Worm (Caenorhabditis elegans): Measurements from ENCODE around the gene ZK632.4.

Gene ZK632.4

DNA sequence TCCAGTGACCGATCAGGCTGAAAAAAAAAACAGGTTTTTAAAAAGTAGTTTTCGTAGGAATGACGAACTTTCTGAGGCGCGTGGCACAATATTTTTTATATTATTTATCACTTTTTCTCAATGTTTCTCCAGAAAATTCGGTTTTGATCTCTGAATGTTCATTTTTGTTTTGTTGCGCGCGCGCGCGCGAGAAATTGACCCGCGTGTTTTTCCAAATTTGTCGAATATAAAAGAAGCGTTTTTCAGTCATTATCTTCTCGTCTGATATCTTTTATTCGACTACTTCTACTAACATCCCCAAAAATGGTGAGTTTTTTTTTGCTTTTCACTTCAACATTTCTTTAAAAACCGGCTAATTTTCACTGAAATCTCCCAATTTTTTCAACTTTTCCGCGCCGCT lies 48.4 kb downstream of the ZK632.4 start, which contains the start of gene rmd-1 (continued):
- TF ChIP-seq lag-1 (GFP tag; IDR thresholded peaks at IDR 0.05) = no peak
- no peak for TF ChIP-seq pbrm-1 (GFP tag; IDR thresholded peaks at IDR 0.05)
- TF ChIP-seq bed-1 (GFP tag; IDR thresholded peaks at IDR 0.05) = no peak
- TF ChIP-seq attf-5 (GFP tag; optimal IDR thresholded peaks at IDR 0.05) = no peak
- TF ChIP-seq nfyb-1 (GFP tag; IDR thresholded peaks at IDR 0.05) = no peak
- no peak for TF ChIP-seq let-607 (tag; optimal IDR thresholded peaks at IDR 0.05)
- TF ChIP-seq F52B5.7 (tag; optimal IDR thresholded peaks at IDR 0.05) = no peak
- TF ChIP-seq Y56A3A.18 (GFP tag; IDR thresholded peaks at IDR 0.05) = no peak
- TF ChIP-seq nfya-1 (tag; optimal IDR thresholded peaks at IDR 0.05; ENCODE audit: borderline replicate concordance, insufficient read depth) = no peak

DNA sequence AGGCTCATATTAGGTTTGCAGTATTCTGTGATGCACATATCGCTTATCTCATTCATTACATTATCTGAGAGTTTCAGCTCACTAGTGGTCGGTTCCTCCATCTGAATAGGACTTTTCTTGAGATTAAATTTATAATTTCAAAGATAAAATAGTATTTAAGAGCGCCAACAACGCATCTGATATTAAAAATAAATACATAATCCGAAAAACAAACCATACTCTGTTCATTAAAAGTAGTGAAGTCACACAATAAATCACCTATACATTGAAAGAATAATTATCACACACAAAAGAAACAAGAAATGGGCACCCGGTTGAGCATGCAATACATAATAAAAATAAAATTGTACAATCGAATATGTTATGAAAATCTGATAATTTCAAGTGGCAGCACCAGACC lies 49.8 kb downstream of the ZK632.4 start, which contains the start of gene vps-53:
vps-53 (minus strand) TSS at position 101 of the 400 bp plus-strand sequence.
- TF ChIP-seq T07F8.4 (tag; optimal IDR thresholded peaks at IDR 0.05) = no peak
- no peak for TF ChIP-seq snpc-3.4 (tag; optimal IDR thresholded peaks at IDR 0.05)
- TF ChIP-seq F55B11.4 (tag; optimal IDR thresholded peaks at IDR 0.05; ENCODE audit: borderline replicate concordance, insufficient read depth) = no peak
- no peak for TF ChIP-seq lin-54 (GFP tag; optimal IDR thresholded peaks at IDR 0.05)
- TF ChIP-seq him-1 (tag; optimal IDR thresholded peaks at IDR 0.05) = no peak
- TF ChIP-seq ceh-40 (GFP tag; IDR thresholded peaks at IDR 0.05) = no peak
- TF ChIP-seq xnd-1 (tag; optimal IDR thresholded peaks at IDR 0.05) = no peak
- no peak for TF ChIP-seq rec-8 (tag; optimal IDR thresholded peaks at IDR 0.05)
- TF ChIP-seq ets-4 (GFP tag; optimal IDR thresholded peaks at IDR 0.05) = no peak
- TF ChIP-seq cebp-2 (GFP tag; IDR thresholded peaks at IDR 0.05) = no peak
- TF ChIP-seq rpc-1 (optimal IDR thresholded peaks at IDR 0.05) = no peak
- no peak for TF ChIP-seq rpc-1 (tag; optimal IDR thresholded peaks at IDR 0.05)
- no peak for TF ChIP-seq D2030.7 (GFP tag; IDR thresholded peaks at IDR 0.05)
- no peak for TF ChIP-seq egrh-3 (GFP tag; IDR thresholded peaks at IDR 0.05)
- TF ChIP-seq hsf-1 (GFP tag; IDR thresholded peaks at IDR 0.05) = no peak
- TF ChIP-seq ama-1 (optimal IDR thresholded peaks at IDR 0.05) = no peak
- TF ChIP-seq ama-1 (GFP tag; optimal IDR thresholded peaks at IDR 0.05) = no peak
- TF ChIP-seq hrde-1 (tag; optimal IDR thresholded peaks at IDR 0.05; ENCODE audit: borderline replicate concordance) = no peak
- TF ChIP-seq let-607 (tag; optimal IDR thresholded peaks at IDR 0.05) = no peak
- TF ChIP-seq ccch-3 (GFP tag; optimal IDR thresholded peaks at IDR 0.05) = no peak
- TF ChIP-seq hmg-1.2 (GFP tag; IDR thresholded peaks at IDR 0.05) = no peak

Measured in whole organism, young adult.